Fruit fly (Drosophila melanogaster) whole organism, wandering third instar larva: ENCODE measurements around the gene CG5246.

ENCODE experiments used
- Abd-B ChIP-seq: fragments of >200 bp; optimal IDR thresholded peaks from 2 replicates; lab custom pipeline; 2017; ENCODE audit warnings: missing biosample characterization, missing genetic modification characterization
- CG32264 ChIP-seq: fragments of 200-800 bp; sonication (Bioruptor generic); optimal IDR thresholded peaks from 2 replicates; lab custom pipeline; 2016; ENCODE audit warnings: missing biosample characterization, missing genetic modification characterization
- CG9705 ChIP-seq: fragments of 200-800 bp; sonication (Bioruptor generic); optimal IDR thresholded peaks from 2 replicates; lab custom pipeline; 2018; ENCODE audit warnings: missing biosample characterization, mild to moderate bottlenecking, missing genetic modification characterization
- CrebA ChIP-seq: fragments of 200-800 bp; sonication (Bioruptor generic); optimal IDR thresholded peaks from 2 replicates; lab custom pipeline; 2016; ENCODE audit warnings: missing biosample characterization, mild to moderate bottlenecking, missing genetic modification characterization, borderline replicate concordance
- Dfd ChIP-seq: fragments of >200 bp; optimal IDR thresholded peaks from 2 replicates; lab custom pipeline; 2017; ENCODE audit warnings: missing biosample characterization, missing genetic modification characterization
- Dif ChIP-seq: fragments of 200-275, 200-300 bp; sonication (Bioruptor generic); optimal IDR thresholded peaks from 2 replicates; lab custom pipeline; 2018; ENCODE audit warnings: missing biosample characterization, missing genetic modification characterization; ENCODE audit not compliant: partially characterized antibody
- GATAd ChIP-seq: sonication (Bioruptor generic); optimal IDR thresholded peaks from 2 replicates; lab custom pipeline; 2016; ENCODE audit warnings: missing biosample characterization, missing genetic modification characterization
- HLH106 ChIP-seq: fragments of 200-800 bp; optimal IDR thresholded peaks from 3 replicates; lab custom pipeline; 2019; ENCODE audit warnings: missing biosample characterization, mild to moderate bottlenecking, missing genetic modification characterization, moderate library complexity
- Hnf4 ChIP-seq: fragments of 200-800 bp; sonication (Bioruptor generic); optimal IDR thresholded peaks from 2 replicates; lab custom pipeline; 2016; ENCODE audit warnings: missing biosample characterization, mild to moderate bottlenecking, missing genetic modification characterization
- Hr78 ChIP-seq: fragments of >200 bp; optimal IDR thresholded peaks from 2 replicates; lab custom pipeline; 2017; ENCODE audit warnings: missing biosample characterization, missing genetic modification characterization
- Hr83 ChIP-seq: fragments of 200-300 bp; sonication (Bioruptor generic); optimal IDR thresholded peaks from 2 replicates; lab custom pipeline; 2016; ENCODE audit warnings: missing biosample characterization, mild to moderate bottlenecking, missing genetic modification characterization, moderate library complexity; ENCODE audit not compliant: poor library complexity, severe bottlenecking
- Jra ChIP-seq: sonication (Bioruptor generic); optimal IDR thresholded peaks from 2 replicates; lab custom pipeline; 2016; ENCODE audit warnings: missing biosample characterization, missing genetic modification characterization
- Mio ChIP-seq: sonication (Bioruptor generic); optimal IDR thresholded peaks from 2 replicates; lab custom pipeline; 2016; ENCODE audit warnings: missing biosample characterization, missing genetic modification characterization
- Myc ChIP-seq: fragments of >200 bp; optimal IDR thresholded peaks from 2 replicates; lab custom pipeline; 2017
- N ChIP-seq: fragments of >200 bp; optimal IDR thresholded peaks from 2 replicates; lab custom pipeline; 2018; ENCODE audit warnings: missing biosample characterization, missing external identifiers, missing genetic modification characterization
- OdsH ChIP-seq: fragments of 200-800 bp; sonication (Bioruptor generic); optimal IDR thresholded peaks from 2 replicates; lab custom pipeline; 2016; ENCODE audit warnings: missing biosample characterization, mild to moderate bottlenecking, missing genetic modification characterization
- Rel ChIP-seq, 2 experiments: fragments of 200-800 bp; sonication (Bioruptor generic) in 1 of 2; optimal IDR thresholded peaks; 2 replicates in 1 of 2; 3 replicates in 1 of 2; lab custom pipeline; 2016 to 2019; ENCODE audit warnings: mild to moderate bottlenecking in 2 of 2, missing biosample characterization in 2 of 2, missing genetic modification characterization in 2 of 2, moderate library complexity in 1 of 2
- Sp1 ChIP-seq: fragments of 200-800 bp; sonication (Bioruptor generic); optimal IDR thresholded peaks from 3 replicates; lab custom pipeline; 2019; ENCODE audit warnings: missing biosample characterization, mild to moderate bottlenecking, missing genetic modification characterization, moderate library complexity
- Vsx2 ChIP-seq: fragments of 200-300, 225-300 bp; sonication (Bioruptor generic); optimal IDR thresholded peaks from 2 replicates; lab custom pipeline; 2018; ENCODE audit warnings: missing biosample characterization, missing genetic modification characterization; ENCODE audit not compliant: partially characterized antibody
- br ChIP-seq: fragments of 200-800 bp; sonication (Bioruptor generic); optimal IDR thresholded peaks from 2 replicates; lab custom pipeline; 2016; ENCODE audit warnings: missing biosample characterization, missing genetic modification characterization
- brk ChIP-seq: fragments of 200-800 bp; sonication (Bioruptor generic); optimal IDR thresholded peaks from 2 replicates; lab custom pipeline; 2016; ENCODE audit warnings: missing biosample characterization, mild to moderate bottlenecking, missing genetic modification characterization
- dl ChIP-seq, 2 experiments: fragments of 175-275, 200-275 bp in 1 of 2; fragments of 200-275 bp in 1 of 2; sonication (Bioruptor generic); optimal IDR thresholded peaks; lab custom pipeline; 2018; ENCODE audit warnings: mild to moderate bottlenecking in 2 of 2, missing biosample characterization in 2 of 2, missing genetic modification characterization in 2 of 2, moderate library complexity in 2 of 2; ENCODE audit not compliant: partially characterized antibody in 2 of 2, insufficient read depth in 1 of 2
- dmrt93B ChIP-seq: fragments of 200-800 bp; sonication (Bioruptor generic); optimal IDR thresholded peaks from 2 replicates; lab custom pipeline; 2018; ENCODE audit warnings: missing biosample characterization, mild to moderate bottlenecking, missing genetic modification characterization
- dsf ChIP-seq: sonication (Bioruptor generic); optimal IDR thresholded peaks from 2 replicates; lab custom pipeline; 2016; ENCODE audit warnings: missing biosample characterization, missing genetic modification characterization, borderline replicate concordance
- ey ChIP-seq: fragments of 200-800 bp; sonication (Bioruptor generic); optimal IDR thresholded peaks from 2 replicates; lab custom pipeline; 2016; ENCODE audit warnings: missing biosample characterization, missing genetic modification characterization
- foxo ChIP-seq, 2 experiments: fragments of 200-800 bp; sonication (Bioruptor generic); optimal IDR thresholded peaks; 2 replicates in 1 of 2; 3 replicates in 1 of 2; lab custom pipeline; 2016 to 2017; ENCODE audit warnings: missing biosample characterization in 2 of 2, missing genetic modification characterization in 2 of 2
- fru ChIP-seq: fragments of 200-800 bp; sonication (Bioruptor generic); optimal IDR thresholded peaks from 3 replicates; lab custom pipeline; 2016; ENCODE audit warnings: missing biosample characterization, mild to moderate bottlenecking, missing genetic modification characterization
- h ChIP-seq: fragments of 200-800 bp; sonication (Bioruptor generic); optimal IDR thresholded peaks from 3 replicates; lab custom pipeline; 2016; ENCODE audit warnings: missing biosample characterization, mild to moderate bottlenecking, missing genetic modification characterization
- jim ChIP-seq: fragments of 175-275, 200-325 bp; sonication (Bioruptor generic); optimal IDR thresholded peaks from 2 replicates; lab custom pipeline; 2016; ENCODE audit warnings: missing biosample characterization, mild to moderate bottlenecking, missing genetic modification characterization
- lola ChIP-seq: fragments of >200 bp; optimal IDR thresholded peaks from 2 replicates; lab custom pipeline; 2017; ENCODE audit warnings: missing biosample characterization, missing genetic modification characterization
- pan ChIP-seq: fragments of >200 bp; optimal IDR thresholded peaks from 2 replicates; lab custom pipeline; 2017
- psq ChIP-seq: fragments of 200-800 bp; sonication (Bioruptor generic); optimal IDR thresholded peaks from 3 replicates; lab custom pipeline; 2017; ENCODE audit warnings: missing biosample characterization, mild to moderate bottlenecking, missing genetic modification characterization, moderate library complexity
- rgr ChIP-seq: fragments of 200-800 bp; sonication (Bioruptor generic); optimal IDR thresholded peaks from 3 replicates; lab custom pipeline; 2016; ENCODE audit warnings: missing biosample characterization, mild to moderate bottlenecking, missing genetic modification characterization
- sage ChIP-seq: fragments of 200-800 bp; sonication (Bioruptor generic); optimal IDR thresholded peaks from 2 replicates; lab custom pipeline; 2016; ENCODE audit warnings: missing biosample characterization, mild to moderate bottlenecking, missing genetic modification characterization
- sv ChIP-seq: fragments of 200-800 bp; sonication (Bioruptor generic); optimal IDR thresholded peaks from 3 replicates; lab custom pipeline; 2016; ENCODE audit warnings: missing biosample characterization, missing genetic modification characterization
- tai ChIP-seq: sonication (Bioruptor generic); optimal IDR thresholded peaks from 2 replicates; lab custom pipeline; 2016; ENCODE audit warnings: missing biosample characterization, missing genetic modification characterization
- usp ChIP-seq: fragments of >200 bp; optimal IDR thresholded peaks from 2 replicates; lab custom pipeline; 2017; ENCODE audit warnings: missing biosample characterization, missing genetic modification characterization
- woc ChIP-seq: sonication (Bioruptor generic); optimal IDR thresholded peaks from 2 replicates; lab custom pipeline; 2016; ENCODE audit warnings: missing biosample characterization, mild to moderate bottlenecking, missing genetic modification characterization

The CG5246 gene

DNA sequence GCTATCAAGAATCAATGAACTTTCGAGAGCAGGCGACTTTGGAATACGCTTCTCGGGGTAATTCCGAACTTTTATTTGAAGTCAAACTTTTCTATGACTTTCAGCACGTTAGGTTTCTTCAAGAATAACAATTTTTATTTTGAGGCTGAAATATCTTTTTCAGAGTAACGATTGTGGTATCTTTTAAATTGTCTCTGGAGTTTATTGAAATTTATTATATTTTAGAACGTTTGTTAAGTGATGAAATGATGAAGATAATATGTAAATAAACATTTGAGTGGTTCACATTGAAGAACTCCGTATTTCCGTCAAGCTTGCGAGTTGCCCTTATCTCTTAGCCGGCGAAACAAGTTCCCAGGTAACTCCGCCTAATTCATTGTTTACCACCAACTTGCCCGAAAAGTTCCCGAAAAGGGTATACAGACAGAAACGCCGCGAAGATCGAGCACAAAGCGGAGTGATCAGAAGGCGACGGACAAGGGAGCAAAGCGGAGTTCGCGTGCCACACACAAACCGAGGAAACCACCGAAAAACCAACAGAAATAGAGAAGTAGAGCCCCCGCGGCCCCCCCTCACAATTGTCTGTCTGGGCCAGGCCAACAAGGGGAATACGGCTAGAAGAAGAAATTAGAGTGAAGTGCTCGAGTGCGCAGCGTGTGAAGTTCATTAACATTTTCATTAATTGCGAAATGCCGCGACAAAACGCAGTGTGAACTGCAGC, 18.1 kb upstream of the CG5246 start:
- TF ChIP-seq foxo (GFP tag; optimal IDR thresholded peaks at IDR 0.05; lab: Kevin White, UChicago) (peak in 1 of 2 experiments; percentile 57), jim (no peak), OdsH (GFP tag; lab: Kevin White, UChicago) (peak; percentile 71), lola (GFP tag; lab: Kevin White, UChicago) (no peak), pan (lab: Kevin White, UChicago) (no peak), Jra (no peak), HLH106 (peak; percentile 77), dsf (GFP tag; lab: Kevin White, UChicago) (no peak), ey (GFP tag; lab: Kevin White, UChicago) (peak; percentile 65), Sp1 (GFP tag; lab: Kevin White, UChicago) (peak; percentile 72), psq (GFP tag; lab: Kevin White, UChicago) (peak; percentile 84), GATAd (GFP tag; lab: Kevin White, UChicago) (no peak), br (GFP tag; lab: Kevin White, UChicago) (peak; percentile 55), Mio (GFP tag; lab: Kevin White, UChicago) (no peak), CG9705 (GFP tag; lab: Kevin White, UChicago) (no peak), rgr (GFP tag; lab: Kevin White, UChicago) (peak; percentile 52), Hr78 (GFP tag; lab: Kevin White, UChicago) (no peak), sage (GFP tag; lab: Kevin White, UChicago) (peak; percentile 8), sv (no peak), CG32264 (GFP tag; lab: Kevin White, UChicago) (no peak), Rel (GFP tag; optimal IDR thresholded peaks at IDR 0.05; lab: Kevin White, UChicago) (no peak), Rel (tag; optimal IDR thresholded peaks at IDR 0.05; lab: Kevin White, UChicago) (peak; percentile 2), h (GFP tag; lab: Kevin White, UChicago) (peak; percentile 79), Hnf4 (GFP tag; lab: Kevin White, UChicago) (peak; percentile 22), woc (GFP tag; lab: Kevin White, UChicago) (peak; percentile 79), dmrt93B (GFP tag; lab: Kevin White, UChicago) (peak; percentile 40), Dif (GFP tag; lab: Kevin White, UChicago) (no peak), Vsx2 (GFP tag; lab: Kevin White, UChicago) (no peak), fru (GFP tag; lab: Kevin White, UChicago) (peak; percentile 64)

- TF ChIP-seq Hr83 (GFP tag; lab: Kevin White, UChicago) (peak; percentile 45), dl (GFP tag; optimal IDR thresholded peaks at IDR 0.05; lab: Kevin White, UChicago; ENCODE audit: insufficient read depth in 1 of 2, partially characterized antibody in 2 of 2) (peak; percentile 29 to 60), Mio (GFP tag; lab: Kevin White, UChicago) (no peak), jim (no peak), CG32264 (GFP tag; lab: Kevin White, UChicago) (peak; percentile 15), Hr78 (GFP tag; lab: Kevin White, UChicago) (no peak), usp (GFP tag; lab: Kevin White, UChicago) (no peak), rgr (GFP tag; lab: Kevin White, UChicago) (no peak), tai (GFP tag; lab: Kevin White, UChicago) (no peak), Myc (no peak), Rel (GFP tag; optimal IDR thresholded peaks at IDR 0.05; lab: Kevin White, UChicago) (no peak), Rel (tag; optimal IDR thresholded peaks at IDR 0.05; lab: Kevin White, UChicago) (peak; percentile 22), sage (GFP tag; lab: Kevin White, UChicago) (peak; percentile 73), pan (lab: Kevin White, UChicago) (no peak), h (GFP tag; lab: Kevin White, UChicago) (no peak), br (GFP tag; lab: Kevin White, UChicago) (peak; percentile 12), Dif (GFP tag; lab: Kevin White, UChicago) (peak; percentile 59), foxo (GFP tag; optimal IDR thresholded peaks at IDR 0.05; lab: Kevin White, UChicago) (peak in 1 of 2 experiments; percentile 32), ey (GFP tag; lab: Kevin White, UChicago) (no peak), GATAd (GFP tag; lab: Kevin White, UChicago) (no peak), Dfd (GFP tag; lab: Kevin White, UChicago) (no peak), Jra (no peak), dmrt93B (GFP tag; lab: Kevin White, UChicago) (no peak), Hnf4 (GFP tag; lab: Kevin White, UChicago) (no peak), fru (GFP tag; lab: Kevin White, UChicago) (no peak), woc (GFP tag; lab: Kevin White, UChicago) (no peak), N (GFP tag; lab: Kevin White, UChicago) (no peak), HLH106 (no peak), brk (GFP tag; lab: Kevin White, UChicago) (peak; percentile 38), lola (GFP tag; lab: Kevin White, UChicago) (peak; percentile 45), CG9705 (GFP tag; lab: Kevin White, UChicago) (no peak), sv (no peak), Abd-B (no peak), OdsH (GFP tag; lab: Kevin White, UChicago) (no peak), Vsx2 (GFP tag; lab: Kevin White, UChicago) (no peak), CrebA (GFP tag; lab: Kevin White, UChicago) (peak; percentile 74), dsf (GFP tag; lab: Kevin White, UChicago) (no peak), Sp1 (GFP tag; lab: Kevin White, UChicago) (peak; percentile 39), psq (GFP tag; lab: Kevin White, UChicago) (no peak)
Observed at dm6 chr3R:17118917-17119378, 17.0 kb upstream of the CG5246 start.
